Worm (Caenorhabditis elegans) whole organism, L1 larva: ENCODE measurements around the gene C49F8.14.

ENCODE experiments used
- C04F5.9 ChIP-seq: sonication (generic microtip); optimal IDR thresholded peaks from 2 replicates; lab custom pipeline; 2016; ENCODE audit warnings: missing genetic modification characterization, missing compliant biosample characterization
- C16A3.4 ChIP-seq: fragments of 150-350 bp; optimal IDR thresholded peaks from 2 replicates; lab custom pipeline; 2014; ENCODE audit warnings: missing biosample characterization, missing genetic modification characterization
- C34B4.2 ChIP-seq: sonication (generic microtip); optimal IDR thresholded peaks from 2 replicates; lab custom pipeline; 2017; ENCODE audit warnings: mild to moderate bottlenecking, missing genetic modification characterization, missing compliant biosample characterization
- Y116A8C.19 ChIP-seq: sonication (generic microtip); optimal IDR thresholded peaks from 2 replicates; lab custom pipeline; 2016; ENCODE audit warnings: missing compliant biosample characterization, missing genetic modification characterization, borderline replicate concordance
- aha-1 ChIP-seq: fragments of 150-350 bp; optimal IDR thresholded peaks from 2 replicates; lab custom pipeline; 2014; ENCODE audit warnings: missing biosample characterization, missing genetic modification characterization
- alr-1 ChIP-seq: fragments of 200-800 bp; sonication (Bioruptor generic); optimal IDR thresholded peaks from 2 replicates; lab custom pipeline; 2018; ENCODE audit warnings: borderline replicate concordance, mild to moderate bottlenecking, missing genetic modification characterization, missing compliant biosample characterization
- aly-2 ChIP-seq: fragments of 150-350 bp; optimal IDR thresholded peaks from 2 replicates; lab custom pipeline; 2014; ENCODE audit warnings: missing biosample characterization, missing genetic modification characterization
- ceh-8 ChIP-seq: fragments of 200-800 bp; sonication (Bioruptor generic); optimal IDR thresholded peaks from 2 replicates; lab custom pipeline; 2018; ENCODE audit warnings: mild to moderate bottlenecking, missing genetic modification characterization, moderate library complexity, missing compliant biosample characterization
- ceh-82 ChIP-seq, 3 experiments: fragments of 150-350 bp in 1 of 3; sonication (generic microtip) in 2 of 3; optimal IDR thresholded peaks; 2 replicates each; lab custom pipeline; 2014 to 2017; ENCODE audit warnings: missing biosample characterization in 3 of 3, missing genetic modification characterization in 3 of 3
- ceh-90 ChIP-seq: sonication (generic microtip); optimal IDR thresholded peaks from 2 replicates; lab custom pipeline; 2016; ENCODE audit warnings: missing genetic modification characterization, missing compliant biosample characterization
- ces-1 ChIP-seq: fragments of 150-350 bp; optimal IDR thresholded peaks from 2 replicates; lab custom pipeline; 2014; ENCODE audit warnings: missing biosample characterization, missing genetic modification reagents, missing genetic modification characterization
- egl-13 ChIP-seq: sonication (generic microtip); optimal IDR thresholded peaks from 2 replicates; lab custom pipeline; 2016; ENCODE audit warnings: missing genotype, missing genetic modification reagents, missing genetic modification characterization, missing compliant biosample characterization
- elt-2 ChIP-seq: sonication (generic microtip); optimal IDR thresholded peaks from 2 replicates; lab custom pipeline; 2016; ENCODE audit warnings: missing genetic modification characterization, mild to moderate bottlenecking, inconsistent platforms, missing compliant biosample characterization, missing genetic modification reagents
- ets-5 ChIP-seq: fragments of 200-800 bp; sonication (Bioruptor generic); IDR thresholded peaks from 2 replicates; pipeline ENCODE4 v1.3.6; 2022; ENCODE audit warnings: missing genetic modification characterization, missing compliant biosample characterization
- fos-1 ChIP-seq: fragments of 150-350 bp; optimal IDR thresholded peaks from 2 replicates; lab custom pipeline; 2014; ENCODE audit warnings: missing biosample characterization, missing genetic modification characterization
- hlh-17 ChIP-seq: fragments of 200-800 bp; sonication (Bioruptor generic); optimal IDR thresholded peaks from 2 replicates; lab custom pipeline; 2018; ENCODE audit warnings: missing genetic modification characterization, mild to moderate bottlenecking, missing compliant biosample characterization, moderate library complexity, borderline replicate concordance
- hlh-4 ChIP-seq: sonication (generic microtip); optimal IDR thresholded peaks from 2 replicates; lab custom pipeline; 2016; ENCODE audit warnings: mild to moderate bottlenecking, missing genetic modification characterization, missing compliant biosample characterization
- irx-1 ChIP-seq: sonication (generic microtip); optimal IDR thresholded peaks from 2 replicates; lab custom pipeline; 2016; ENCODE audit warnings: missing genetic modification characterization, missing compliant biosample characterization
- isw-1 ChIP-seq: fragments of 200-800 bp; sonication (Bioruptor generic); IDR thresholded peaks from 2 replicates; pipeline ENCODE4 v1.3.6; 2022; ENCODE audit warnings: missing genetic modification characterization, missing compliant biosample characterization
- jun-1 ChIP-seq: fragments of 150-350 bp; optimal IDR thresholded peaks from 2 replicates; lab custom pipeline; 2014; ENCODE audit warnings: missing biosample characterization, missing genetic modification reagents, missing genetic modification characterization
- lin-13 ChIP-seq: fragments of 150-350 bp; optimal IDR thresholded peaks from 2 replicates; lab custom pipeline; 2014; ENCODE audit warnings: missing biosample characterization, missing genetic modification reagents, missing genetic modification characterization
- lin-15B ChIP-seq: fragments of 150-350 bp; sonication (generic microtip); optimal IDR thresholded peaks from 3 replicates; lab custom pipeline; 2014; ENCODE audit warnings: missing biosample characterization, missing genetic modification characterization
- lin-39 ChIP-seq: fragments of 150-350 bp; optimal IDR thresholded peaks from 2 replicates; lab custom pipeline; 2014; ENCODE audit warnings: missing biosample characterization, missing genetic modification reagents, missing genetic modification characterization
- lir-3 ChIP-seq: sonication (generic microtip); optimal IDR thresholded peaks from 2 replicates; lab custom pipeline; 2016; ENCODE audit warnings: mild to moderate bottlenecking, missing genetic modification characterization, moderate library complexity, missing compliant biosample characterization; ENCODE audit not compliant: poor library complexity
- lsy-2 ChIP-seq, 2 experiments: fragments of 150-350 bp; optimal IDR thresholded peaks; 2 replicates each; lab custom pipeline; 2014; ENCODE audit warnings: missing biosample characterization in 2 of 2, missing genetic modification characterization in 2 of 2
- mep-1 ChIP-seq: fragments of 150-350 bp; optimal IDR thresholded peaks from 2 replicates; lab custom pipeline; 2014; ENCODE audit warnings: missing biosample characterization, missing genetic modification characterization
- nhr-19 ChIP-seq: fragments of 200-800 bp; sonication (Bioruptor generic); conservative IDR thresholded peaks from 2 replicates; pipeline ENCODE4 v1.3.6; 2022; ENCODE audit warnings: missing genetic modification characterization, missing compliant biosample characterization
- nhr-237 ChIP-seq: fragments of 150-350 bp; optimal IDR thresholded peaks from 2 replicates; lab custom pipeline; 2014; ENCODE audit warnings: missing biosample characterization, missing genetic modification characterization
- nhr-28 ChIP-seq: fragments of 150-350 bp; optimal IDR thresholded peaks from 2 replicates; lab custom pipeline; 2014; ENCODE audit warnings: missing biosample characterization, missing genetic modification characterization
- nhr-71 ChIP-seq: sonication (generic microtip); optimal IDR thresholded peaks from 2 replicates; lab custom pipeline; 2016; ENCODE audit warnings: mild to moderate bottlenecking, missing genetic modification characterization, moderate library complexity, missing compliant biosample characterization
- nhr-76 ChIP-seq: sonication (generic microtip); optimal IDR thresholded peaks from 2 replicates; lab custom pipeline; 2017; ENCODE audit warnings: missing biosample characterization, missing genetic modification characterization
- nhr-77 ChIP-seq: fragments of 150-350 bp; optimal IDR thresholded peaks from 2 replicates; lab custom pipeline; 2014; ENCODE audit warnings: missing biosample characterization, missing genetic modification characterization
- nhr-84 ChIP-seq: sonication (generic microtip); optimal IDR thresholded peaks from 2 replicates; lab custom pipeline; 2017; ENCODE audit warnings: missing biosample characterization, missing genetic modification characterization
- nhr-85 ChIP-seq: sonication (generic microtip); peaks from one replicate; lab custom pipeline; 2016; ENCODE audit warnings: missing genetic modification characterization, inconsistent platforms, missing compliant biosample characterization
- nhr-90 ChIP-seq: sonication (generic microtip); optimal IDR thresholded peaks from 2 replicates; lab custom pipeline; 2016; ENCODE audit warnings: mild to moderate bottlenecking, missing genetic modification characterization, missing compliant biosample characterization; ENCODE audit not compliant: poor library complexity
- pag-3 ChIP-seq: sonication (generic microtip); optimal IDR thresholded peaks from 2 replicates; lab custom pipeline; 2017; ENCODE audit warnings: missing genetic modification characterization, mild to moderate bottlenecking, missing compliant biosample characterization, antibody characterized with exemption, borderline replicate concordance; ENCODE audit not compliant: insufficient read depth
- pax-3 ChIP-seq: fragments of 200-800 bp; sonication (Bioruptor generic); optimal IDR thresholded peaks from 2 replicates; lab custom pipeline; 2018; ENCODE audit warnings: mild to moderate bottlenecking, missing genetic modification characterization, moderate library complexity, missing compliant biosample characterization
- skn-1 ChIP-seq: fragments of 150-350 bp; optimal IDR thresholded peaks from 2 replicates; lab custom pipeline; 2014; ENCODE audit warnings: missing biosample characterization, missing genetic modification characterization
- sox-4 ChIP-seq: sonication (generic microtip); optimal IDR thresholded peaks from 2 replicates; lab custom pipeline; 2016; ENCODE audit warnings: missing genetic modification characterization, missing compliant biosample characterization
- sup-37 ChIP-seq: fragments of 200-800 bp; sonication (Bioruptor generic); optimal IDR thresholded peaks from 2 replicates; lab custom pipeline; 2018; ENCODE audit warnings: mild to moderate bottlenecking, missing genetic modification characterization, missing compliant biosample characterization
- swsn-7 ChIP-seq: sonication (generic microtip); optimal IDR thresholded peaks from 2 replicates; lab custom pipeline; 2016; ENCODE audit warnings: missing genetic modification characterization, missing compliant biosample characterization
- tbx-2 ChIP-seq: sonication (generic microtip); optimal IDR thresholded peaks from 2 replicates; lab custom pipeline; 2016; ENCODE audit warnings: missing genetic modification characterization, missing compliant biosample characterization
- tlp-1 ChIP-seq: fragments of 150-350 bp; optimal IDR thresholded peaks from 2 replicates; lab custom pipeline; 2014; ENCODE audit warnings: missing biosample characterization, missing genetic modification characterization
- unc-130 ChIP-seq: fragments of 150-350 bp; optimal IDR thresholded peaks from 2 replicates; lab custom pipeline; 2017; ENCODE audit warnings: missing biosample characterization, missing genetic modification characterization, inconsistent platforms
- unc-30 ChIP-seq: sonication (generic microtip); optimal IDR thresholded peaks from 2 replicates; lab custom pipeline; 2017; ENCODE audit warnings: missing biosample characterization, missing genetic modification characterization
- unc-62 ChIP-seq: fragments of 150-350 bp; optimal IDR thresholded peaks from 2 replicates; lab custom pipeline; 2014; ENCODE audit warnings: missing biosample characterization, missing genetic modification reagents, missing genetic modification characterization
- unc-98 ChIP-seq: fragments of 200-800 bp; sonication (Bioruptor generic); IDR thresholded peaks from 2 replicates; pipeline ENCODE4 v1.3.6; 2022; ENCODE audit warnings: missing genetic modification characterization, missing compliant biosample characterization
- vab-15 ChIP-seq: sonication (generic microtip); optimal IDR thresholded peaks from 2 replicates; lab custom pipeline; 2017; ENCODE audit warnings: missing genotype, mild to moderate bottlenecking, missing genetic modification characterization, missing compliant biosample characterization
- xbp-1 ChIP-seq: sonication (generic microtip); optimal IDR thresholded peaks from 2 replicates; lab custom pipeline; 2016; ENCODE audit warnings: missing genetic modification characterization, missing compliant biosample characterization
- zag-1 ChIP-seq: fragments of 150-350 bp; optimal IDR thresholded peaks from 2 replicates; lab custom pipeline; 2014; ENCODE audit warnings: missing biosample characterization, missing genetic modification characterization
- zip-4 ChIP-seq: fragments of 200-800 bp; sonication (Bioruptor generic); optimal IDR thresholded peaks from 2 replicates; lab custom pipeline; 2018; ENCODE audit warnings: mild to moderate bottlenecking, missing genetic modification characterization, moderate library complexity, missing compliant biosample characterization

Gene C49F8.14

ce11 chrX:13350804-13351747 is 25.7 kb downstream of the C49F8.14 start, which contains the start of gene mxl-3:
Gene mxl-3, minus strand, starts transcription at chrX:13350804.
- no peak for TF ChIP-seq egl-13 (tag; lab: Kevin White, UChicago)
- TF ChIP-seq pag-3 = no peak
- no peak for TF ChIP-seq nhr-237 (tag; lab: Kevin White, UChicago)
- TF ChIP-seq unc-130 (tag; lab: Kevin White, UChicago) = no peak
- no peak for TF ChIP-seq tlp-1 (tag; lab: Kevin White, UChicago)
- TF ChIP-seq nhr-85 (tag; lab: Kevin White, UChicago) = peak; percentile 80
- TF ChIP-seq lir-3 (tag; lab: Kevin White, UChicago) = no peak
- no peak for TF ChIP-seq isw-1 (GFP tag; lab: Robert Waterston, UW)
- no peak for TF ChIP-seq xbp-1 (tag; lab: Kevin White, UChicago)
- no peak for TF ChIP-seq ceh-8
- TF ChIP-seq nhr-76 (tag; lab: Kevin White, UChicago) = no peak
- TF ChIP-seq lin-13 = peak; percentile 16
- TF ChIP-seq unc-98 (GFP tag; lab: Robert Waterston, UW) = no peak
- TF ChIP-seq aly-2 = no peak
- no peak for TF ChIP-seq nhr-84
- TF ChIP-seq hlh-17 (GFP tag; lab: Kevin White, UChicago) = no peak
- TF ChIP-seq nhr-71 (tag; lab: Kevin White, UChicago) = peak; percentile 76
- TF ChIP-seq nhr-90 (tag; lab: Kevin White, UChicago) = peak; percentile 57
- TF ChIP-seq C04F5.9 (tag; lab: Kevin White, UChicago) = no peak
- TF ChIP-seq pax-3 (tag; lab: Kevin White, UChicago) = no peak
- no peak for TF ChIP-seq ces-1 (GFP tag; lab: Kevin White, UChicago)
- TF ChIP-seq nhr-77 = no peak
- peak; percentile 41 for TF ChIP-seq mep-1 (tag; lab: Kevin White, UChicago)
- no peak for TF ChIP-seq C34B4.2 (tag; lab: Kevin White, UChicago)
- peak; percentile 36 for TF ChIP-seq skn-1 (tag; lab: Kevin White, UChicago)
- TF ChIP-seq jun-1 (tag; lab: Kevin White, UChicago) = no peak
- TF ChIP-seq lin-15B (tag; lab: Kevin White, UChicago) = no peak
- TF ChIP-seq tbx-2 (tag; lab: Kevin White, UChicago) = peak; percentile 66
- TF ChIP-seq hlh-4 (tag; lab: Kevin White, UChicago) = no peak
- TF ChIP-seq ceh-82 (tag; optimal IDR thresholded peaks at IDR 0.05; lab: Kevin White, UChicago) = no peak
- no peak for TF ChIP-seq fos-1 (tag; lab: Kevin White, UChicago)
- TF ChIP-seq unc-30 (tag; lab: Kevin White, UChicago) = no peak
- peak in 1 of 2 experiments; percentile 18 for TF ChIP-seq lsy-2 (tag; optimal IDR thresholded peaks at IDR 0.05; lab: Kevin White, UChicago)
- no peak for TF ChIP-seq lin-39
- peak; percentile 88 for TF ChIP-seq nhr-19 (GFP tag; lab: Robert Waterston, UW)
- peak; percentile 41 for TF ChIP-seq elt-2 (tag; lab: Kevin White, UChicago)
- TF ChIP-seq Y116A8C.19 (tag; lab: Kevin White, UChicago) = no peak
- no peak for TF ChIP-seq aha-1 (tag; lab: Kevin White, UChicago)
- TF ChIP-seq C16A3.4 = peak; percentile 18
- TF ChIP-seq sup-37 (GFP tag; lab: Kevin White, UChicago) = no peak
- TF ChIP-seq zip-4 (GFP tag; lab: Kevin White, UChicago) = no peak
- TF ChIP-seq ceh-90 = no peak
- no peak for TF ChIP-seq vab-15
- no peak for TF ChIP-seq sox-4 (tag; lab: Kevin White, UChicago)
- no peak for TF ChIP-seq irx-1 (tag; lab: Kevin White, UChicago)
- no peak for TF ChIP-seq zag-1 (tag; lab: Kevin White, UChicago)
- TF ChIP-seq ets-5 (GFP tag; lab: Robert Waterston, UW) = no peak
- no peak for TF ChIP-seq nhr-28
- TF ChIP-seq swsn-7 (tag; lab: Kevin White, UChicago) = no peak
- no peak for TF ChIP-seq alr-1 (tag; lab: Kevin White, UChicago)
- no peak for TF ChIP-seq unc-62
